Worm (Caenorhabditis elegans) whole organism, L4/young adult: ENCODE data around the gene F46B3.16.

Source experiments
- W03F9.2 ChIP-seq: fragments of 150-350 bp; optimal IDR thresholded peaks from 2 replicates; lab custom pipeline; 2014; ENCODE audit warnings: missing biosample characterization, missing genetic modification characterization
- dao-5 ChIP-seq: sonication (generic microtip); optimal IDR thresholded peaks from 2 replicates; lab custom pipeline; 2016; ENCODE audit warnings: missing genotype, missing genetic modification characterization, moderate library complexity, missing compliant biosample characterization
- him-1 ChIP-seq: sonication (generic microtip); optimal IDR thresholded peaks from 2 replicates; lab custom pipeline; 2016; ENCODE audit warnings: missing genotype, missing genetic modification reagents, missing genetic modification characterization, missing compliant biosample characterization

F46B3.16 gene

DNA sequence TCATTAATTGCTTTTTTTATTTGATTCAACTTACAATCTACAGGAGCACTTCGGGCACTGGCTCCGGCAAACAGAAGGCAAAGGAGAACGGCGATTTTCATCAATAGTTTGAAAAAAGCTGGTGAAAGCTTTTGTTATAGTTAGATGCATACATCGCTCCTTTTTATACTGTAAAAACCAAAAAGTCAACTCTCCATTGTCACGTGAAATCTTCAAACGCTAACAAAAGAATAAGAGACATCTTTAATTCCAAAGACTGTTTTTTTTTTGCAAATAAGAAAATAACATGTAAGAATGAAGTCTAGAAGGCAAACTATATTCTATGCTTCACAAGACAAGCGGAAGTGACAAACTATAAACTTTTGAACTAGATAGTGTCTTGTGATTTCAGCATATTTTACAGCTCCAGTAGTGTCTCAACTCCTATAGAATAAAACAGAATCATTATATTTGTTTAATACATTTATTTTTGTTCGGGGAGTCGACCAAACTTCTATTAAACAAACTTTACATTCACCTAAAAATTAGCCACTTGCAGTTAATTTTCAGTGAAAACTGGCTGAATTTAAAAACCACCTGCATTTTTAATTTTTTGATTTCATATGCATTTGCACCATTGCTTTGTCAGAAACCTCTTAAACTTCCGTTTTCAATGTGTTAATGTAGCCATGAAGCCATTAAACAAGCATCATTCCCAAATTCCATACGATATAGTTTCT is 8.2 kb upstream of the F46B3.16 start, which contains the start of the genes F46B3.9 and srz-18:
Gene F46B3.9, minus strand, starts transcription at position 101 of the 719 bp plus-strand sequence.
Gene srz-18, plus strand, starts transcription at position 669 of the 719 bp plus-strand sequence.
- TF ChIP-seq him-1 (tag; lab: Kevin White, UChicago), result no peak
- no peak for TF ChIP-seq dao-5 (tag; lab: Kevin White, UChicago)
- no peak for TF ChIP-seq W03F9.2 (tag; lab: Kevin White, UChicago)

ce11 chrV:20631255-20631654 is 3.2 kb upstream of the F46B3.16 start, which contains the start of gene F46B3.14:
TSS of gene F46B3.14 (minus strand) at chrV:20631355.
- TF ChIP-seq W03F9.2 (tag; lab: Kevin White, UChicago) (no peak), him-1 (tag; lab: Kevin White, UChicago) (no peak), dao-5 (tag; lab: Kevin White, UChicago) (no peak)

DNA sequence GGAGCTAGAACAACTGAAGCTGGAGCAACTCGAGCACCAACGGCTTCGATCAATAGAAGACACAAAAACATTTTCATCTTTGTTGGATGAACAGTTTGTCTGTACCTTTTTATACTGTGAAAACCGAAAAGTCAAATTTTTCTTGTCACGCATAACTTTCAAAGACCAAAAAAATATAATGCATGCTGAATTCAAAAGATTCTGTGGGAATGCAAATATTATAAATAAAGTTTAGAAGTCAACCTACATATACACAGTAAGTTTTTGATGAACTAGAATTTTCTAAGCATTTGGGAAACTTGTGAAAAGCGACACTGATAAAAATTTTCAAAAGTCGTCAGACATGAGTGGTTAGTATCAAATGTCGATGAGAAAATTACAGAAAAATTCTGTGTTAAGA is 811 bp upstream of the F46B3.16 start, which contains the start of gene F46B3.15:
Gene F46B3.15, minus strand, starts transcription at position 101 of the 400 bp plus-strand sequence.
- TF ChIP-seq him-1 (tag; lab: Kevin White, UChicago) (no peak), W03F9.2 (tag; lab: Kevin White, UChicago) (no peak), dao-5 (tag; lab: Kevin White, UChicago) (no peak)

- TF ChIP-seq W03F9.2 (tag; lab: Kevin White, UChicago) (no peak), dao-5 (tag; lab: Kevin White, UChicago) (no peak), him-1 (tag; lab: Kevin White, UChicago) (no peak)
Observed at ce11 chrV:20636855-20637254, 2.4 kb downstream of the F46B3.16 start, which contains the start of gene ttr-13. TSS of gene ttr-13 (minus strand) at chrV:20636955.

- TF ChIP-seq him-1 (tag; lab: Kevin White, UChicago) (no peak), W03F9.2 (tag; lab: Kevin White, UChicago) (no peak), dao-5 (tag; lab: Kevin White, UChicago) (no peak)
Observed at ce11 chrV:20638344-20638743, 3.9 kb downstream of the F46B3.16 start, which contains the start of gene Y44A6B.3. TSS of gene Y44A6B.3 (minus strand) at chrV:20638444.

DNA sequence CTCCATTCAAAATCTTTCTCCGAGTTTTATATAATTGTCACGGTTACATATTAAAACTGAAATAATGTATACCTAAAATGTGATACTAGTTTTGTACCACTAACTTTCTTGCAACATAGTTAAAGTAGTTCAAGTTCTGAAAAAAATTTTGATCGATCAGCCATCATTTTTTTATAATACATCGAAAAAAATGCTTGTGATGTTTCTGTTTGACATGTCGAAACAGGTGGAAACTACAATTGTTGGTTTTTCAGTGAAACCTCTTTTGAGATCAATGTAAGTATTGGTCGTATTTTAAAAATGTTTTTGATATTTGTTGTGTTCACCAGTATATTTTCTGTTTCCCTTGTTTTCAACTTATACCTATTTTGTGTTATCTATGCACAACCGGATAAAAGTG is 4.9 kb downstream of the F46B3.16 start, which contains the start of gene srxa-14:
Gene srxa-14, plus strand, starts transcription at position 301 of the 400 bp plus-strand sequence.
- no peak for TF ChIP-seq W03F9.2 (tag; lab: Kevin White, UChicago)
- no peak for TF ChIP-seq him-1 (tag; lab: Kevin White, UChicago)
- no peak for TF ChIP-seq dao-5 (tag; lab: Kevin White, UChicago)

DNA sequence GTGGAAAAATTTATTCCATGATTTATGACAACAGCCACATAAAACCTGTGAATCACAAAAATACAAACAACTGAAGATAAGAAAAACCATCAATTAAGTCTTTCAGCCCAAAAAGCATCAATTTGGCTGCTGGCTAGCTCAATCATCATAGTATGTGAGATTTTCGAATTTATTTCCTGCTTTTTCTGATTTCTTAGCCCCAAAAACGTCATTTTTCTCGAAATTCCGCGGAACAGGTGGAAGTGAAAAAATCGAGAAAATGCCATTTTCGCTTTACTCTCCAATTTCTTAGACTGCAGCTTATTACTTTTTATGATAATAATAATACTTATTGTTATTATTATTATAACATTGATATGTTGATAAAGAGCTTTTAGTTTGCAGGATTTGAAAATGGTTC is 7.5 kb downstream of the F46B3.16 start, which contains the start of gene srxa-15:
Gene srxa-15, plus strand, starts transcription at position 301 of the 400 bp plus-strand sequence.
- TF ChIP-seq dao-5 (tag; lab: Kevin White, UChicago), result no peak
- TF ChIP-seq him-1 (tag; lab: Kevin White, UChicago), result no peak
- no peak for TF ChIP-seq W03F9.2 (tag; lab: Kevin White, UChicago)

ce11 chrV:20645479-20645878 is 11.0 kb downstream of the F46B3.16 start:
- TF ChIP-seq him-1 (tag; lab: Kevin White, UChicago) (no peak), dao-5 (tag; lab: Kevin White, UChicago) (no peak), W03F9.2 (tag; lab: Kevin White, UChicago) (no peak)

DNA sequence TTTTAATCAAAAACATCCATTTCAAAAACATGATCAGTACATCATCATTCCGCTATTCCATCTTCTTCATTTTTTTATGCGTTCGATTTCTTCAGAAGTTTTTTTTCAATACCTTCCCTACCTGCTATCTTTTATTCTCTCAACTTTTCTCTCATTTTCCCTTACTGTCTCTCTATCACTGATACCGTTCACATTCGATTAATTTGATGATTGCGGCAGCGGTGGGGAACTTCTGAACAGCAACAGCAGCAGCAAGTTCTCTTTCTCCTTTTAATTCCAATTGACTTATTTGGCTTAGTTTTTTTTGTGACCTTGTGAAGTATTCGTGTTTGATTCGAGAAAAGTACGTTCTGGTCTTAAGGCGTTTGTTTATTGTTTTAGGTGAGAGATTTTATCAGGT is 14.4 kb downstream of the F46B3.16 start:
- TF ChIP-seq W03F9.2 (tag; lab: Kevin White, UChicago), result no peak
- TF ChIP-seq him-1 (tag; lab: Kevin White, UChicago), result no peak
- no peak for TF ChIP-seq dao-5 (tag; lab: Kevin White, UChicago)

ce11 chrV:20651923-20652322 is 17.5 kb downstream of the F46B3.16 start:
- TF ChIP-seq W03F9.2 (tag; lab: Kevin White, UChicago) (no peak), him-1 (tag; lab: Kevin White, UChicago) (no peak)

DNA sequence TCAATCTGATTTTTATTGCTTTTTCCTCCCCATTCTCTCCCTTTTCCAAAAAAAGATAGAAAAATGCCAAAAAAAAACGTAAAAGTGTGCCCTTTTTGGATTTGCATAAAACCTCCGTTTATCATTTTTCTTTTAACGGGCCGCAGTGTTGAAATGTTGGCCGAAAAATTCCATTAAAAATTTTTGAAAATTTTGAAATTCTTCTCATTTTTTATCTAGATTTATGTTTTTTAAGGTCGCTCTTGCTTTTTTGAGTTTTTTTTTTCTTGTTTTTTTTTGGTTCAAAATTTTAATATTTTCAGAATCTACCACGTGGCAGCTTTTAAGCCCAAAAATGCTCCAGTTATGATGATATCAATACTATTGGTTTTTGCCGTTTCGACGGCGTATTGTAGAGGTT is 19.9 kb downstream of the F46B3.16 start, which contains the start of gene mnr-1:
Gene mnr-1, plus strand, starts transcription at position 301 of the 400 bp plus-strand sequence.
- TF ChIP-seq W03F9.2 (tag; lab: Kevin White, UChicago) (no peak), him-1 (tag; lab: Kevin White, UChicago) (no peak), dao-5 (tag; lab: Kevin White, UChicago) (no peak)

DNA sequence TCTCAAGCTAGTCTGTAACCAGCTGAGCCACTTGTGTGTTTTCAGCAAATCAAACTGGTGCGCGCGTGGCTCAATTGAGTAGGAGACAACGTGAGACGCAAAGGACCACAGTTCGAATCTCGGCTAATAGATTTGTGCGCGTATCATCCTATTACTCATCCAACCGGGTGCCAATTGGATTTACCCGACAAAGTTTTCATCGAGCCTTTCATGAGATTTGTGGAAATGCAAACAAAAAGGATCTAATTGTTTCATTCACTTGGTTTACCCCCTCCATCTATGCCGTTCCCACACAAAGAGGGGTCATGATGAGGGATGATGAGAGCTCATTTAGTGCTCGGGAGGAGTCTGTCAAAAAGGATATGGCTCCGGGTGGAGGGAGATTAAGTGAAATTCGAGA is 20.7 kb downstream of the F46B3.16 start:
- TF ChIP-seq W03F9.2 (tag; lab: Kevin White, UChicago) (no peak), dao-5 (tag; lab: Kevin White, UChicago) (no peak), him-1 (tag; lab: Kevin White, UChicago) (no peak)

DNA sequence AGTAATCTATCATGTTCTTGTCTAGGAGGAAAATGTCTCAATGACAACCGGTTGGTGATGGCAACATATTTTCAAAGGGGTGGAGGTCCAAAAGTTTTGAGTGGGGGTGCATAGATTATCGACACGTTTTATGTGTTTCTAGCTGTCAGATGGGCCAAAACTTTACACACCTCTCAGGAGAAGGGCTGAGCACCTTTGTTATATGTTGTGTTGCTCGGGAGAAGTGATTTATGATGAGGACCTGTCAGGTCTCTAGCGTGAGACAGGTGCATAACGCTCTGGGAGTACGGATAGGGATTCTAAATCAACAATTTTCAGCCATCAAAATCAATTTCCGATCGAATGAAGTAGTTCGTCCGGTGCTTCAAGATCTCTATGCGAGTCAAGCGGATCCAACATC is 22.2 kb downstream of the F46B3.16 start:
- TF ChIP-seq W03F9.2 (tag; lab: Kevin White, UChicago), result no peak
- no peak for TF ChIP-seq him-1 (tag; lab: Kevin White, UChicago)
- TF ChIP-seq dao-5 (tag; lab: Kevin White, UChicago), result no peak
